Worm (Caenorhabditis elegans): ENCODE measurements around the gene C14H10.2.

Gene C14H10.2

DNA sequence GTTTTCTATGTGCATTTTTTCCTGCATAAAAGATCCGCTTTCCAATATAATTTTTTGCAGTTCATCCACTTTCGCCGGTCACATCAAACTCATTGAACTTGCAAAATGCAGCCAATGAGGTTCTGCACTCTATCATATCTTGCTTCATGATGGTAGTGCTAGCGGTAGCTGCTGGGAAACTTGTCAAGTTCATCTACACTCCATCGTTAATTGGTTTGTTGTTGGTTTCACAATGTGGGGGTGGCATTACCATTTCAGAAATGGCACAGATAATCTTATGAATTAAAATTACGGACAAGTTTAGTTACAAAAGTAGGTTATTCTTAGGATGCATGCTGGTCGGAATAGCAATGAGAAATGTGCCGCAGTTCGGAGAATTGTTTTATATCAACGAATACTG lies 21.8 kb upstream of the C14H10.2 start:
- TF ChIP-seq elt-3 (tag; optimal IDR thresholded peaks at IDR 0.05) (no peak), nhr-11 (tag; optimal IDR thresholded peaks at IDR 0.05) (no peak), ztf-4 (tag; optimal IDR thresholded peaks at IDR 0.05) (no peak), pha-4 (tag; optimal IDR thresholded peaks at IDR 0.05) (no peak), jun-1 (tag; optimal IDR thresholded peaks at IDR 0.05) (no peak), mml-1 (tag; optimal IDR thresholded peaks at IDR 0.05) (no peak), unc-39 (tag; optimal IDR thresholded peaks at IDR 0.05) (no peak), sea-2 (GFP tag; optimal IDR thresholded peaks at IDR 0.05) (no peak), ama-1 (optimal IDR thresholded peaks at IDR 0.05) (no peak)

DNA sequence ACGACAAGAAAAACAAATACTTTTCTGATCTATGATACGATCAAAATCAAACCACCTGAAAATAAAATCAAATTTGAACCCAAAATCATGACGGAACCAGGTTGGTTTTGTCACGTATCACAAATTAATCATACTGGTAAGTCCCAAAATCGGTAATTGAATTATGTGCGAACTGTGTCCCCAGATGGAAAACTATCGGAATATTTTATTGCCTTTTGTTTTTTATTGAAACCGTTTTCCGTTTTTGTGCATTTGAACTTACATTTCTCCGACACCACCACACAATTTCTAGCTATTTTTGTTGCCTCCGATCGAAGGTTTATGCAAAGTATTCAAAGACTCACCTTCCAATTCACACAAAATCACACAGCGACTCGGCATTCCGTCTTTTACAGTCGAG lies 20.7 kb upstream of the C14H10.2 start, which contains the start of gene F41E7.2:
TSS of gene F41E7.2 (plus strand) at position 301 of the 400 bp plus-strand sequence.
- TF ChIP-seq ceh-28 (tag; optimal IDR thresholded peaks at IDR 0.05) = no peak
- no peak for TF ChIP-seq unc-39 (tag; optimal IDR thresholded peaks at IDR 0.05)
- no peak for TF ChIP-seq mdl-1 (tag; optimal IDR thresholded peaks at IDR 0.05)
- no peak for TF ChIP-seq elt-1 (tag; optimal IDR thresholded peaks at IDR 0.05)
- no peak for TF ChIP-seq elt-2 (tag; optimal IDR thresholded peaks at IDR 0.05)
- no peak for TF ChIP-seq nhr-11 (tag; optimal IDR thresholded peaks at IDR 0.05)
- no peak for TF ChIP-seq nhr-12 (tag; optimal IDR thresholded peaks at IDR 0.05)
- no peak for TF ChIP-seq nhr-67 (tag; optimal IDR thresholded peaks at IDR 0.05)
- no peak for TF ChIP-seq unc-62 (GFP tag; optimal IDR thresholded peaks at IDR 0.05)
- TF ChIP-seq lin-15B (tag; optimal IDR thresholded peaks at IDR 0.05) = no peak
- TF ChIP-seq nfya-1 (tag; optimal IDR thresholded peaks at IDR 0.05; ENCODE audit: insufficient read depth) = no peak
- TF ChIP-seq nhr-25 (tag; optimal IDR thresholded peaks at IDR 0.05) = no peak
- no peak for TF ChIP-seq nhr-76 (tag; optimal IDR thresholded peaks at IDR 0.05)
- no peak for TF ChIP-seq sea-2 (GFP tag; optimal IDR thresholded peaks at IDR 0.05)

DNA sequence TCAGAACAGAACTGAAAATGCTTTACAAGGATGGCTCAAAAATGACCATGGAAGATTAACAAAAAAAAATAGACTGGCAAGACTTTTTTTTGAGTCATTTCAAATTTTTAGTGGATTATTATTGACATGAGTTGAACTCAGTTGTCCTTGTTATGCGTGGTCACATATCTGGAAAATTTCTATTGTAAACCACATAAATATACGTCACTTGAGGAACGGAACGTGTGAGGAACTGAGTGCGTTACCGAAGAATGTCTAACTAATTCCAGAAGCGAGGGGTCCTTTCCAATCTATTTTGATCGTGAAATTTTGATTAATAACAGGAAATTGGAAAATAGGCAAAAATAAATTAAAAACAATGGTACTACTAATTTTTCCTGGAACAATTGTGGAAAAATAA lies 9.6 kb upstream of the C14H10.2 start:
- TF ChIP-seq zag-1 (tag; optimal IDR thresholded peaks at IDR 0.05) (no peak), sea-2 (GFP tag; optimal IDR thresholded peaks at IDR 0.05) (no peak), lsy-12 (tag; optimal IDR thresholded peaks at IDR 0.05) (no peak), nhr-12 (tag; optimal IDR thresholded peaks at IDR 0.05) (no peak), nhr-43 (tag; optimal IDR thresholded peaks at IDR 0.05; ENCODE audit: poor library complexity, severe bottlenecking) (no peak), ceh-82 (tag; optimal IDR thresholded peaks at IDR 0.05) (no peak)

ce11 chrX:10260035-10260434 lies 7.4 kb upstream of the C14H10.2 start, which contains the start of gene C32A9.1:
C32A9.1 (minus strand) TSS chrX:10260135.
- TF ChIP-seq elt-2 (tag; optimal IDR thresholded peaks at IDR 0.05) (no peak), nhr-12 (tag; optimal IDR thresholded peaks at IDR 0.05) (no peak), hmg-11 (tag; optimal IDR thresholded peaks at IDR 0.05) (no peak), egl-5 (tag; optimal IDR thresholded peaks at IDR 0.05) (no peak), fkh-10 (GFP tag; optimal IDR thresholded peaks at IDR 0.05) (no peak), pha-4 (tag; optimal IDR thresholded peaks at IDR 0.05) (no peak), unc-39 (tag; optimal IDR thresholded peaks at IDR 0.05) (no peak), ztf-11 (tag; optimal IDR thresholded peaks at IDR 0.05) (no peak), tbx-2 (tag; optimal IDR thresholded peaks at IDR 0.05) (no peak), jun-1 (tag; optimal IDR thresholded peaks at IDR 0.05) (no peak), nhr-77 (tag; optimal IDR thresholded peaks at IDR 0.05) (no peak), nhr-28 (tag; optimal IDR thresholded peaks at IDR 0.05) (no peak), R02D3.7 (tag; optimal IDR thresholded peaks at IDR 0.05) (no peak), snpc-4 (tag; optimal IDR thresholded peaks at IDR 0.05) (no peak), pqm-1 (tag; optimal IDR thresholded peaks at IDR 0.05) (no peak), lin-39 (tag; optimal IDR thresholded peaks at IDR 0.05) (no peak), nhr-43 (tag; optimal IDR thresholded peaks at IDR 0.05; ENCODE audit: poor library complexity, severe bottlenecking) (no peak), fkh-2 (tag; optimal IDR thresholded peaks at IDR 0.05) (no peak), egl-27 (tag; optimal IDR thresholded peaks at IDR 0.05) (no peak)

DNA sequence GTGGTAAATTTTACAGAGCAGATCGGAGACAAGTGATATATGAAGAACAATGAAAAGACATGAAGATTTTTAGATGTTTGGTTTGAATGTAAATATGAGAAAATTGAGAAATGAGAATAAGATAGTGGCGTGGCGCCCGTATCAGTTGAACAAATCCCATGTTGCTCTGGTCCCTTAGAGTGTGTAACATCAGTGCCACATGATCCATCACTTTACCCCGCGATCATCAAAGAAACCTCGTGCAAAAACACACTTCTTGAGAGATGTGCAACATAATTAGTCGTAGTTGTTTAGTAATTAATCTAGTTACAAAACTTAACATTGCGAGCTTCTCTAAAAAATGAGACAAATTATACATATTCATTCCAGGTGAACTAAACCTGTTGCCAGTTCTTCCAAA lies 1.4 kb upstream of the C14H10.2 start:
- TF ChIP-seq nhr-23 (tag; optimal IDR thresholded peaks at IDR 0.05) = no peak
- TF ChIP-seq egl-27 (tag; optimal IDR thresholded peaks at IDR 0.05) = no peak
- no peak for TF ChIP-seq mml-1 (tag; optimal IDR thresholded peaks at IDR 0.05)
- no peak for TF ChIP-seq nhr-237 (tag; optimal IDR thresholded peaks at IDR 0.05)
